Worm (Caenorhabditis elegans) whole organism, L3 larva: ENCODE results near the gene lgmn-1.

ENCODE experiments used
- fos-1 ChIP-seq: fragments of 150-350 bp; optimal IDR thresholded peaks from 2 replicates; lab custom pipeline; 2014; ENCODE audit warnings: missing biosample characterization, missing genetic modification characterization
- hmg-11 ChIP-seq: sonication (generic microtip); optimal IDR thresholded peaks from 2 replicates; lab custom pipeline; 2016; ENCODE audit warnings: missing genetic modification characterization, missing compliant biosample characterization
- lin-15B ChIP-seq: fragments of 150-350 bp; optimal IDR thresholded peaks from 2 replicates; lab custom pipeline; 2014; ENCODE audit warnings: missing biosample characterization, missing genetic modification characterization
- nhr-11 ChIP-seq: fragments of 150-350 bp; optimal IDR thresholded peaks from 2 replicates; lab custom pipeline; 2014; ENCODE audit warnings: missing biosample characterization, missing genetic modification characterization
- nhr-237 ChIP-seq: fragments of 150-350 bp; optimal IDR thresholded peaks from 2 replicates; lab custom pipeline; 2014; ENCODE audit warnings: missing biosample characterization, missing genetic modification characterization
- nhr-25 ChIP-seq: sonication (generic microtip); optimal IDR thresholded peaks from 2 replicates; lab custom pipeline; 2017; ENCODE audit warnings: missing biosample characterization, missing genetic modification characterization
- nhr-28 ChIP-seq: fragments of 150-350 bp; optimal IDR thresholded peaks from 2 replicates; lab custom pipeline; 2014; ENCODE audit warnings: missing biosample characterization, missing genetic modification characterization
- pqm-1 ChIP-seq: fragments of 150-350 bp; optimal IDR thresholded peaks from 2 replicates; lab custom pipeline; 2017; ENCODE audit warnings: missing biosample characterization, missing genetic modification characterization, inconsistent platforms
- skn-1 ChIP-seq: fragments of 150-350 bp; optimal IDR thresholded peaks from 2 replicates; lab custom pipeline; 2014; ENCODE audit warnings: missing biosample characterization, missing genetic modification characterization
- snpc-4 ChIP-seq: fragments of 150-350 bp; optimal IDR thresholded peaks from 2 replicates; lab custom pipeline; 2014; ENCODE audit warnings: missing biosample characterization, missing genetic modification characterization
- unc-39 ChIP-seq: sonication (generic microtip); optimal IDR thresholded peaks from 4 replicates; lab custom pipeline; 2017; ENCODE audit warnings: missing biosample characterization, missing genetic modification characterization
- unc-62 ChIP-seq: fragments of 150-350 bp; sonication (generic microtip); optimal IDR thresholded peaks from 4 replicates; lab custom pipeline; 2014; ENCODE audit warnings: missing biosample characterization, missing genetic modification reagents, missing genetic modification characterization

- TF ChIP-seq hmg-11 (tag; lab: Kevin White, UChicago) (peak; percentile 16), nhr-28 (tag; lab: Kevin White, UChicago) (no peak), nhr-11 (tag; lab: Kevin White, UChicago) (no peak), nhr-25 (tag; lab: Kevin White, UChicago) (no peak), nhr-237 (tag; lab: Kevin White, UChicago) (no peak), skn-1 (tag; lab: Kevin White, UChicago) (no peak), unc-62 (GFP tag; lab: Kevin White, UChicago) (peak; percentile 53), fos-1 (no peak), lin-15B (tag; lab: Kevin White, UChicago) (no peak), snpc-4 (tag; lab: Kevin White, UChicago) (no peak), unc-39 (tag; lab: Kevin White, UChicago) (no peak), pqm-1 (tag; lab: Kevin White, UChicago) (no peak)
These were observed 17.3 kb downstream of the lgmn-1 start for ce11 chrV:12530129-12530528.
